Fruit fly (Drosophila melanogaster) whole organism, embryonic: Measurements from ENCODE around the gene Tmhs.

Source experiments
- Antp ChIP-seq: fragments of 200-800 bp; sonication (Bioruptor generic); optimal IDR thresholded peaks from 3 replicates; lab custom pipeline; 2016; ENCODE audit warnings: missing biosample characterization, missing genetic modification characterization
- Blimp-1 ChIP-seq: fragments of 200-800 bp; sonication (Bioruptor generic); optimal IDR thresholded peaks from 3 replicates; lab custom pipeline; 2018; ENCODE audit warnings: missing biosample characterization, missing genetic modification characterization, mild to moderate bottlenecking, moderate library complexity, missing genetic modification reagents
- CG11560 ChIP-seq: fragments of 200-800 bp; sonication (Bioruptor generic); IDR thresholded peaks from 3 replicates; pipeline ENCODE4 v1.3.6; 2022; ENCODE audit warnings: missing biosample characterization, missing genetic modification characterization
- CG12219 ChIP-seq: fragments of 200-800 bp; sonication (Bioruptor generic); optimal IDR thresholded peaks from 3 replicates; lab custom pipeline; 2018; ENCODE audit warnings: missing biosample characterization, mild to moderate bottlenecking, missing genetic modification characterization
- CG12236 ChIP-seq: fragments of 200-800 bp; sonication (Bioruptor generic); optimal IDR thresholded peaks from 2 replicates; lab custom pipeline; 2016; ENCODE audit warnings: missing biosample characterization, missing genetic modification characterization
- CG13424 ChIP-seq: fragments of 200-800 bp; sonication (Bioruptor generic); optimal IDR thresholded peaks from 2 replicates; lab custom pipeline; 2019; ENCODE audit warnings: missing biosample characterization, mild to moderate bottlenecking, missing genetic modification characterization, moderate library complexity
- CG17385 ChIP-seq: fragments of 200-800 bp; sonication (Bioruptor generic); optimal IDR thresholded peaks from 3 replicates; lab custom pipeline; 2018; ENCODE audit warnings: missing biosample characterization, mild to moderate bottlenecking, missing genetic modification characterization
- CG17612 ChIP-seq: fragments of 200-800 bp; sonication (Bioruptor generic); IDR thresholded peaks from 2 replicates; pipeline ENCODE4 v1.3.6; 2022; ENCODE audit warnings: missing biosample characterization, missing genetic modification characterization
- CG18599 ChIP-seq: fragments of 200-800 bp; sonication (Bioruptor generic); optimal IDR thresholded peaks from 3 replicates; lab custom pipeline; 2017; ENCODE audit warnings: missing biosample characterization, missing genetic modification characterization, mild to moderate bottlenecking, moderate library complexity, missing genetic modification reagents
- CG33213 ChIP-seq: fragments of 200-800 bp; sonication (Bioruptor generic); optimal IDR thresholded peaks from 3 replicates; lab custom pipeline; 2016; ENCODE audit warnings: missing biosample characterization, missing genetic modification characterization
- CG9932 ChIP-seq: fragments of 200-800 bp; sonication (Bioruptor generic); IDR thresholded peaks from 2 replicates; pipeline ENCODE4 v1.3.6; 2022; ENCODE audit warnings: missing biosample characterization, missing genetic modification characterization
- CoRest ChIP-seq: fragments of 200-800 bp; sonication (Bioruptor generic); optimal IDR thresholded peaks from 3 replicates; lab custom pipeline; 2018; ENCODE audit warnings: missing biosample characterization, mild to moderate bottlenecking, missing genetic modification characterization, moderate library complexity
- Dad ChIP-seq: fragments of 200-800 bp; sonication (Bioruptor generic); optimal IDR thresholded peaks from 3 replicates; lab custom pipeline; 2016; ENCODE audit warnings: missing biosample characterization, missing genetic modification characterization
- Drgx ChIP-seq: fragments of 200-800 bp; sonication (Bioruptor generic); IDR thresholded peaks from 2 replicates; pipeline ENCODE4 v1.3.6; 2022; ENCODE audit warnings: missing biosample characterization, missing genetic modification characterization
- Ets65A ChIP-seq: fragments of 200-800 bp; sonication (Bioruptor generic); peaks from one replicate; lab custom pipeline; 2016; ENCODE audit warnings: missing biosample characterization, missing genetic modification characterization
- Hand ChIP-seq: fragments of 200-800 bp; sonication (Bioruptor generic); optimal IDR thresholded peaks from 2 replicates; lab custom pipeline; 2017; ENCODE audit warnings: mild to moderate bottlenecking, missing biosample characterization, missing genetic modification reagents, missing genetic modification characterization
- HmgZ ChIP-seq: fragments of 200-800 bp; sonication (Bioruptor generic); optimal IDR thresholded peaks from 2 replicates; lab custom pipeline; 2018; ENCODE audit warnings: missing biosample characterization, mild to moderate bottlenecking, missing genetic modification characterization
- MBD-R2 ChIP-seq: fragments of 200-800 bp; sonication (Bioruptor generic); IDR thresholded peaks from 2 replicates; pipeline ENCODE4 v1.3.6; 2022; ENCODE audit warnings: missing biosample characterization, missing genetic modification characterization
- NC2β ChIP-seq: fragments of 200-800 bp; sonication (Bioruptor generic); optimal IDR thresholded peaks from 2 replicates; lab custom pipeline; 2016; ENCODE audit warnings: missing biosample characterization, missing genetic modification characterization
- Pdp1 ChIP-seq, 2 experiments: fragments of 200-800 bp; sonication (Bioruptor generic); optimal IDR thresholded peaks; 3 replicates each; lab custom pipeline; 2016; ENCODE audit warnings: missing biosample characterization in 2 of 2, missing genetic modification characterization in 2 of 2, mild to moderate bottlenecking in 1 of 2, moderate library complexity in 1 of 2
- Side ChIP-seq: fragments of 200-800 bp; sonication (Bioruptor generic); optimal IDR thresholded peaks from 2 replicates; lab custom pipeline; 2016; ENCODE audit warnings: missing biosample characterization, missing genetic modification characterization
- Xbp1 ChIP-seq: fragments of 200-800 bp; sonication (Bioruptor generic); optimal IDR thresholded peaks from 3 replicates; lab custom pipeline; 2016; ENCODE audit warnings: missing biosample characterization, mild to moderate bottlenecking, missing genetic modification characterization
- bab2 ChIP-seq: fragments of 200-800 bp; sonication (Bioruptor generic); optimal IDR thresholded peaks from 2 replicates; lab custom pipeline; 2016; ENCODE audit warnings: missing biosample characterization, missing genetic modification characterization
- cato ChIP-seq: fragments of 200-800 bp; sonication (Bioruptor generic); optimal IDR thresholded peaks from 2 replicates; lab custom pipeline; 2016; ENCODE audit warnings: missing biosample characterization, missing genetic modification characterization, borderline replicate concordance
- chif ChIP-seq, 2 experiments: fragments of 200-800 bp; sonication (Bioruptor generic); optimal IDR thresholded peaks; 3 replicates each; lab custom pipeline; 2016; ENCODE audit warnings: missing biosample characterization in 2 of 2, missing genetic modification characterization in 2 of 2
- ci ChIP-seq: fragments of 200-800 bp; sonication (Bioruptor generic); IDR thresholded peaks from 3 replicates; pipeline ENCODE4 v1.3.6; 2022; ENCODE audit warnings: missing biosample characterization, missing genetic modification characterization
- dysf ChIP-seq: fragments of 200-800 bp; sonication (Bioruptor generic); IDR thresholded peaks from 3 replicates; pipeline ENCODE4 v1.3.6; 2022; ENCODE audit warnings: missing biosample characterization, missing genetic modification characterization
- en ChIP-seq: fragments of 200-800 bp; sonication (Bioruptor generic); optimal IDR thresholded peaks from 2 replicates; lab custom pipeline; 2016; ENCODE audit warnings: missing biosample characterization, missing genetic modification characterization
- eve ChIP-seq, 2 experiments: fragments of >200 bp; optimal IDR thresholded peaks; 2 replicates each; lab custom pipeline; 2017; ENCODE audit warnings: missing biosample characterization in 2 of 2, missing genetic modification characterization in 2 of 2
- eyg ChIP-seq: fragments of 200-800 bp; sonication (Bioruptor generic); optimal IDR thresholded peaks from 3 replicates; lab custom pipeline; 2016; ENCODE audit warnings: missing biosample characterization, missing genetic modification characterization
- gcm ChIP-seq: fragments of 200-800 bp; sonication (Bioruptor generic); optimal IDR thresholded peaks from 2 replicates; lab custom pipeline; 2019; ENCODE audit warnings: missing biosample characterization, mild to moderate bottlenecking, missing genetic modification characterization, moderate library complexity
- gcm2 ChIP-seq: fragments of 200-800 bp; sonication (Bioruptor generic); optimal IDR thresholded peaks from 2 replicates; lab custom pipeline; 2016; ENCODE audit warnings: missing biosample characterization, missing genetic modification characterization
- gro ChIP-seq: fragments of 200-800 bp; sonication (Bioruptor generic); optimal IDR thresholded peaks from 2 replicates; lab custom pipeline; 2016; ENCODE audit warnings: missing biosample characterization, missing genetic modification characterization
- gsb ChIP-seq: fragments of 200-800 bp; sonication (Bioruptor generic); IDR thresholded peaks from 2 replicates; pipeline ENCODE4 v1.3.6; 2022; ENCODE audit warnings: missing biosample characterization, missing genetic modification characterization
- gt ChIP-seq: fragments of 200-800 bp; sonication (Bioruptor generic); IDR thresholded peaks from 2 replicates; pipeline ENCODE4 v1.3.6; 2022; ENCODE audit warnings: missing biosample characterization, missing genetic modification characterization
- jigr1 ChIP-seq: fragments of 200-800 bp; sonication (Bioruptor generic); IDR thresholded peaks from 3 replicates; pipeline ENCODE4 v1.3.6; 2022; ENCODE audit warnings: missing biosample characterization, missing genetic modification characterization
- p53 ChIP-seq: fragments of 200-800 bp; sonication (Bioruptor generic); optimal IDR thresholded peaks from 2 replicates; lab custom pipeline; 2016; ENCODE audit warnings: missing biosample characterization, missing genetic modification characterization
- sens ChIP-seq: fragments of 200-800 bp; sonication (Bioruptor generic); peaks from one replicate; lab custom pipeline; 2016; ENCODE audit warnings: missing biosample characterization, missing genetic modification characterization
- shn ChIP-seq: fragments of 200-800 bp; sonication (Bioruptor generic); optimal IDR thresholded peaks from 3 replicates; lab custom pipeline; 2016; ENCODE audit warnings: missing biosample characterization, missing genetic modification characterization
- slp2 ChIP-seq: fragments of 200-800 bp; sonication (Bioruptor generic); optimal IDR thresholded peaks from 2 replicates; lab custom pipeline; 2016; ENCODE audit warnings: missing biosample characterization, missing genetic modification characterization
- tna ChIP-seq: fragments of 200-800 bp; sonication (Bioruptor generic); IDR thresholded peaks from 2 replicates; pipeline ENCODE4 v1.3.6; 2022; ENCODE audit warnings: missing biosample characterization, missing genetic modification characterization; ENCODE audit not compliant: partially characterized antibody
- trem ChIP-seq: fragments of 200-800 bp; optimal IDR thresholded peaks from 3 replicates; lab custom pipeline; 2019; ENCODE audit warnings: missing biosample characterization, mild to moderate bottlenecking, missing genetic modification characterization, moderate library complexity

The Tmhs gene

DNA sequence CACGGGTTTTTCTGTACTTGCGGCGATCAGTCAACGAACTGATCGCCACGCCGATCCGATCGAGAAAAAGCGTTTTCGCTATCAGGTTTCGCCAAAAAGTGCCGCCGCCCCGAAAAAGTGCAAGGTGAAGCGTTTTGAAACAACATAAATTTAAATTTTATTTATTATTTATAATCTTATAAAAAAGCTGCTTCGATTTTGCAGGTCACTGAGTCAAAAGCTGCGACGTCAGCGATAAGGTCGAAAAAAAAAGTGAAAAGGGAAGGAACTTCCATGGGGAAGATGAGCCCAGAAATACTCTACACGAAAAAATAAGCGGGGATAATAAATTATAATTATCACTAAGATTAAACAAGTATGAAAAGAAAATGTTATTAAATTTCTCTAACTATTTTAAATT lies 12.3 kb downstream of the Tmhs start:
- TF ChIP-seq tna (GFP tag; lab: Robert Waterston, UW) = no peak
- TF ChIP-seq Ets65A (GFP tag; lab: Kevin White, UChicago) = peak; percentile 0
- no peak for TF ChIP-seq CG12236 (GFP tag; lab: Kevin White, UChicago)
- TF ChIP-seq cato = no peak
- no peak for TF ChIP-seq en (GFP tag; lab: Kevin White, UChicago)
- no peak for TF ChIP-seq Pdp1 (GFP tag; optimal IDR thresholded peaks at IDR 0.05; lab: Kevin White, UChicago)
- TF ChIP-seq eyg (GFP tag; lab: Kevin White, UChicago) = no peak
- no peak for TF ChIP-seq CG17612 (GFP tag; lab: Robert Waterston, UW)

DNA sequence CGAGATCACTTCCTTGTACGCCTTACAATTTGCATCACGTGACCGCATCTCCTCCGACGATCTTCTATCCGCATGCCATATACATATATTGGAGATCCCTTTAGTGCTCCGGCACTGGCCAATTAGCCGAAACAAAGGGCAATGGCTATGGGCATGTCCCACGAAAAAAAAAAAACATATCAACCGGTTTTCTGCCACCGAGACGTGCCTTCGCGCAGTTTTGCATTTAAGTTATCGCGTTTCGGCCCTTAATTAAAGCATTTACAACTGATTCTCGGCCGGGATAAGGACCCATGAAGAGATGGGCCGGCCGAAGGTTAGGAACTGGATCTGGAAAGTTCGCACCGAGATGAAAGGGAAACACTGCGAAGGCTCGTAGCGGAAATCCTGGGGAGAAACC lies 14.2 kb downstream of the Tmhs start:
- TF ChIP-seq chif (GFP tag; optimal IDR thresholded peaks at IDR 0.05; lab: Kevin White, UChicago) (no peak), Antp (GFP tag; lab: Kevin White, UChicago) (no peak), eve (GFP tag; optimal IDR thresholded peaks at IDR 0.05; lab: Kevin White, UChicago) (no peak), gro (no peak)

DNA sequence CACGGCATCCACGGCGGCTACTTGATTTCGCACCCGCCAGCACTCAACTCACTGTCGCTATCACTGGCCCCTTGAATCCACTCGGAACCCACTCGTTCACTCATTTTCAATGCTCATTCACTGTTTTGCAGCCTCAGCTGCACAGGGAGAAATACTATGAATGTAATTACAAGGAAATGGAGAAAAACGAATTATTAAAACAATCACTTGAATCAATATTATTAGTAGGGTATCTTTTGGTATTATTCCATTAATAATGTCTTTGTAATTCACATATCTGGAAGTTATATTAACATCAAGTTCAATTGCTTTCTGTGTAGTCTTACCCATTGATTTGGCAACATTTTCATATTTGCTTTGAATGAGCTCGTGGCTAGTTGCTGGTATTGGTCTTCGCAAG lies 15.2 kb downstream of the Tmhs start:
- TF ChIP-seq CG13424 (tag; lab: Kevin White, UChicago) (no peak), Drgx (peak; percentile 93)

DNA sequence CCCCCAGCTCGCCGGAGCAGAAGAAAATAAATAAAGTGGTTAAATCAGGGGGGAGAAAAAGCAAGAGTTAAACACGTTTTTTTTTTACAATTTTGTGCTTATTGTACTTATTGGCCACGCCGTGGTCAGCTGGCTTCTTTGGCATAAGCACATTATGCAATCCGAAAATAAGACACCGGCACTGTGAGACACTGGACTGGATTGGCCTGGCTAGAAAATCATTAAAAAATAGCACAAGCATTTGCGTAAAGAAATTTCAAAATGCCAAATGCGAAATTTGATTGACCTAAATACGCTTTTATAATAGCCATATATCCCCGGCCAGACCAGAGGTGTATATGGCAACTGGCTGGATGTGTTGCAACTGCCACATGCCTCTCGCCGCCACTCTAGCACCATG lies 19.0 kb downstream of the Tmhs start:
- no peak for TF ChIP-seq gt (GFP tag; lab: Robert Waterston, UW)
- no peak for TF ChIP-seq bab2 (GFP tag; lab: Kevin White, UChicago)
- TF ChIP-seq Hand (GFP tag; lab: Kevin White, UChicago) = no peak
- TF ChIP-seq CG9932 (GFP tag; lab: Robert Waterston, UW) = no peak
- no peak for TF ChIP-seq CG17385 (GFP tag; lab: Kevin White, UChicago)
- TF ChIP-seq shn (GFP tag; lab: Kevin White, UChicago) = no peak
- no peak for TF ChIP-seq slp2 (GFP tag; lab: Kevin White, UChicago)
- no peak for TF ChIP-seq gcm (GFP tag; lab: Kevin White, UChicago)
- no peak for TF ChIP-seq gsb (GFP tag; lab: Robert Waterston, UW)

DNA sequence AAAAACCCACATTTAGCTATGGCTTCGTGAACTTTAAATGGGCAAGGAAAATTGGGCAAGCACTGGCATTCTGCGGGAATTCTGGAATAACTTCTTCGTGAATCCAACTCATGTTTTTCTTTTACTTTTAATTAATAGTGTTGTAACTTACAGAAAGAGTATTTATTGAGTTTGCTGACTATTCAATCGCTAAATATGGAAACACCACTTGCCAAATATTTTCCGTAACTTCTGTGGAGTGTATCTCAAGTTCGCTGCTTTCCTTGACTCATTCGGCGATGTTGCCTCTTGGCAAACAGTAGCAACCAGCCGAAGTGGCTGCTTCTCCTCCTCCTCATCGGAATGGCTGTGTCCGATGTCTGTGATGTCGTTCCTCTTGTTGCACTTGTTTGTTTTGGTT lies 19.8 kb downstream of the Tmhs start:
- peak; percentile 17; the same call in 1 of the 2 replicates for TF ChIP-seq Drgx
- no peak for TF ChIP-seq Pdp1 (GFP tag; optimal IDR thresholded peaks at IDR 0.05; lab: Kevin White, UChicago)
- no peak for TF ChIP-seq HmgZ (tag; lab: Kevin White, UChicago)
- TF ChIP-seq trem (tag; lab: Kevin White, UChicago) = no peak

DNA sequence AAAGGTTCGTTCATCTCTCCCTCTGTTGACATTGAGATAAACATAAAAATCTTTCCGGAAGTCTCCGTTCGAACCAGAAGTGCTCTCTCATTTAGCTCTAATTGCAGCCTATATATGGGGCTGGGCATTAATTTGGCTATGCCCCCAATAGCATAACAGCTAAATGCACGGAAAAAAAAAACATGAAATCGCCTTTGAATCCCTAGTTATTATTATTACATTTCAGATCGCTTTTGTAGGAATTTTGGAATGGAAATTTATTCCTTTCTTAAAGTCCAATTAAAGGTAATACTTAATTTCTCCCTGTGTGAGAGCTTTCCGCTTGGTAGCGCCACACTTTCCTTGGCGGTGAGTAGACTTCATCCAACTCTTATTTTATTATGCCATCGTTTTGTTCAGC lies 20.8 kb downstream of the Tmhs start:
- TF ChIP-seq ci (GFP tag; lab: Robert Waterston, UW) (no peak), CoRest (no peak), Xbp1 (GFP tag; lab: Kevin White, UChicago) (no peak), sens (GFP tag; lab: Kevin White, UChicago) (peak; percentile 66), gcm2 (GFP tag; lab: Kevin White, UChicago) (no peak), tna (GFP tag; lab: Robert Waterston, UW) (no peak), Drgx (0 out of 2 replicates have a peak, but pooled peaks have one; percentile 19), gsb (GFP tag; lab: Robert Waterston, UW) (no peak), p53 (GFP tag; lab: Kevin White, UChicago) (no peak), CG33213 (no peak), jigr1 (GFP tag; lab: Robert Waterston, UW) (no peak), CG11560 (tag; lab: Robert Waterston, UW) (no peak), CG12236 (GFP tag; lab: Kevin White, UChicago) (no peak), Dad (no peak), NC2β (GFP tag; lab: Kevin White, UChicago) (no peak), CG18599 (GFP tag; lab: Kevin White, UChicago) (no peak), dysf (GFP tag; lab: Robert Waterston, UW) (0 out of 3 replicates have a peak, but pooled peaks have one; percentile 10), MBD-R2 (GFP tag; lab: Robert Waterston, UW) (no peak), CG12219 (GFP tag; lab: Kevin White, UChicago) (no peak), Side (no peak), Blimp-1 (GFP tag; lab: Kevin White, UChicago) (peak; percentile 23)
